Fruit fly (Drosophila melanogaster) whole organism, adult: ENCODE measurements around the gene mRpL51.

ENCODE experiments used
- CG11617 ChIP-seq: fragments of 200-800 bp; sonication (Bioruptor generic); optimal IDR thresholded peaks from 2 replicates; lab custom pipeline; 2017; ENCODE audit warnings: mild to moderate bottlenecking, missing biosample characterization, missing genetic modification reagents, missing genetic modification characterization
- CG12768 ChIP-seq: fragments of 200-800 bp; sonication (Bioruptor generic); optimal IDR thresholded peaks from 2 replicates; lab custom pipeline; 2017; ENCODE audit warnings: missing biosample characterization, missing genetic modification characterization, mild to moderate bottlenecking, moderate library complexity, missing genetic modification reagents
- CG1620 ChIP-seq: fragments of 200-800 bp; sonication (Bioruptor generic); optimal IDR thresholded peaks from 2 replicates; lab custom pipeline; 2016; ENCODE audit warnings: missing biosample characterization, missing genetic modification characterization
- CG33017 ChIP-seq: fragments of 200-800 bp; sonication (Bioruptor generic); optimal IDR thresholded peaks from 2 replicates; lab custom pipeline; 2018; ENCODE audit warnings: missing biosample characterization, mild to moderate bottlenecking, missing genetic modification characterization, moderate library complexity
- CG7045 ChIP-seq: fragments of 200-800 bp; sonication (Bioruptor generic); optimal IDR thresholded peaks from 2 replicates; lab custom pipeline; 2017; ENCODE audit warnings: missing biosample characterization, mild to moderate bottlenecking, missing genetic modification characterization
- CG7101 ChIP-seq: fragments of 200-800 bp; sonication (Bioruptor generic); optimal IDR thresholded peaks from 2 replicates; lab custom pipeline; 2018; ENCODE audit warnings: missing biosample characterization, mild to moderate bottlenecking, missing genetic modification characterization, moderate library complexity
- Clk ChIP-seq: fragments of 200-800 bp; sonication (Bioruptor generic); optimal IDR thresholded peaks from 2 replicates; lab custom pipeline; 2017; ENCODE audit warnings: missing biosample characterization, missing genetic modification characterization
- Crg-1 ChIP-seq: fragments of 200-800 bp; sonication (Bioruptor generic); optimal IDR thresholded peaks from 2 replicates; lab custom pipeline; 2016; ENCODE audit warnings: missing biosample characterization, missing genetic modification characterization
- Hr96 ChIP-seq: fragments of 200-800 bp; sonication (Bioruptor generic); optimal IDR thresholded peaks from 2 replicates; lab custom pipeline; 2016; ENCODE audit warnings: missing biosample characterization, missing genetic modification characterization
- Mnt ChIP-seq: fragments of 200-800 bp; sonication (Bioruptor generic); optimal IDR thresholded peaks from 2 replicates; lab custom pipeline; 2016; ENCODE audit warnings: missing biosample characterization, mild to moderate bottlenecking, missing genetic modification characterization
- bab1 ChIP-seq: fragments of 200-800 bp; sonication (Bioruptor generic); optimal IDR thresholded peaks from 3 replicates; lab custom pipeline; 2019; ENCODE audit warnings: missing biosample characterization, mild to moderate bottlenecking, missing genetic modification characterization, moderate library complexity
- cic ChIP-seq: fragments of 200-800 bp; sonication (Bioruptor generic); optimal IDR thresholded peaks from 2 replicates; lab custom pipeline; 2017; ENCODE audit warnings: missing biosample characterization, mild to moderate bottlenecking, missing genetic modification characterization, moderate library complexity
- cnc ChIP-seq, 2 experiments: fragments of >200 bp; optimal IDR thresholded peaks; 2 replicates each; lab custom pipeline; 2017
- kay ChIP-seq: fragments of 200-800 bp; sonication (Bioruptor generic); peaks from one replicate; lab custom pipeline; 2016; ENCODE audit warnings: missing biosample characterization, missing genetic modification characterization, borderline replicate concordance
- ovo ChIP-seq: fragments of 200-800 bp; sonication (Bioruptor generic); optimal IDR thresholded peaks from 2 replicates; lab custom pipeline; 2016; ENCODE audit warnings: missing biosample characterization, missing genetic modification characterization
- pad ChIP-seq: fragments of 200-800 bp; sonication (Bioruptor generic); optimal IDR thresholded peaks from 3 replicates; lab custom pipeline; 2017; ENCODE audit warnings: missing biosample characterization, missing genetic modification characterization, mild to moderate bottlenecking, moderate library complexity, missing genetic modification reagents
- tj ChIP-seq: fragments of 200-800 bp; sonication (Bioruptor generic); optimal IDR thresholded peaks from 3 replicates; lab custom pipeline; 2017; ENCODE audit warnings: missing biosample characterization, mild to moderate bottlenecking, missing genetic modification characterization, moderate library complexity

The mRpL51 gene

DNA sequence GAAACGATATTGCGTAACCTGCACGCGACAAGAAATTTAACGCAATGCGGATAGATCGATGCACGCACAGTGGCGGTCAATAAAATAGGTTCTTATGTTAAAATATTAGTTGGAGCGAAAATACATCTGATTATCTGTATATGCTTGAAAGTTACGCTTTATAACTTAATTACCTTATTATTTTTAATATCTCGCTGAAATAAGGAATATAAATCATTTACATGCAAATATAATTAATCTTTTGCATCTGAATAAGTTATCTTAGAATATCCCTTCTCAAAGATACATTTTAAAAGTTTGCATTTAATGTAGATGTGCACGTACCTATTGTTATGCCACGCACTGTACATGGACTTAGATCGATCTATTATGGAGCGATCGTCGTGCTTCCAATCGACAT lies 45.5 kb downstream of the mRpL51 start:
- peak; percentile 20 for TF ChIP-seq kay (GFP tag; lab: Kevin White, UChicago)
- TF ChIP-seq pad (GFP tag; lab: Kevin White, UChicago) = no peak

DNA sequence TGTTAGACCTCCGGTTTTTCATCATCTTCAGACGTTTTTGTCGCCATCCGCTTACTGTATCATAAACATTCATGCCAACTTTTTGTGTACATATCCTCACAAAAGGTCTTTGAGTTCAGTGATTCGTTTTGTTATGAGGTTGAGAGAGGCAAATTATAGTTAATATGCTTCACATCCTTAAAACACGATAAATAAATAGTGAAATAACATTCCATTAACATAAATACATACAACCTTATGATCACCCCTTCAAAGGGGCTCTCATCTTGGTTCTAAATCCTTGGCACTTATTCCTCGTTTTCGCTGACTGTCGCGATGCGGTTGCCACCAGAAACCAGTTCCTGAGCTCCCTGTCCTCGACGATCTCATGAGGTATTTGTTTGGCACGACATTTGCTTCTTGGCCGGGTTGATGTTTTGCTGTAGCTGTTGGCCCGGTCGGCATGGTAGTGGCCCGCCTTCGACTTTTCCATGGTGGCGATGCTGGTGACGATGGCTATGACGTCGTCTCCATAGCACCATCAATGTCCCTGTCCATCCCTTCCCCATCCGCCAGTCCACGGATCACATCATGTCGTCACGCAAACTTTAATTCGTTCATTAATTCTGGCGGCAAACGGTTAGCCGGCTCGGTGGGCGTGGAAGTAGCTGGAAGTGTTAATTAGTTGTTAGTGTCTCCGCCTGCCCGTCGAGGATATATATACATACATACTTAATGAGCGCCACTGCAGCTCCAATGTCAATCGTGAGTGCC lies 48.1 kb downstream of the mRpL51 start:
- TF ChIP-seq Hr96 (GFP tag; lab: Kevin White, UChicago) (no peak), Clk (GFP tag; lab: Kevin White, UChicago) (no peak), cic (no peak), CG7101 (tag; lab: Kevin White, UChicago) (no peak), tj (GFP tag; lab: Kevin White, UChicago) (no peak), ovo (GFP tag; lab: Kevin White, UChicago) (no peak), bab1 (GFP tag; lab: Kevin White, UChicago) (no peak), cnc (optimal IDR thresholded peaks at IDR 0.05; lab: Kevin White, UChicago) (no peak), pad (GFP tag; lab: Kevin White, UChicago) (no peak), Crg-1 (GFP tag; lab: Kevin White, UChicago) (no peak), Mnt (no peak), CG33017 (no peak), CG7045 (no peak), CG1620 (GFP tag; lab: Kevin White, UChicago) (no peak), CG11617 (GFP tag; lab: Kevin White, UChicago) (no peak), CG12768 (no peak)
